Worm (Caenorhabditis elegans) whole organism, L4 larva: ENCODE results near the gene srh-296.

Source experiments
- D1046.2 ChIP-seq: fragments of 200-800 bp; sonication (Bioruptor generic); IDR thresholded peaks from 2 replicates; pipeline ENCODE4 v1.3.6; 2022; ENCODE audit warnings: missing genetic modification characterization, missing compliant biosample characterization
- F10B5.3 ChIP-seq: sonication (generic microtip); optimal IDR thresholded peaks from 2 replicates; lab custom pipeline; 2016; ENCODE audit warnings: mild to moderate bottlenecking, missing genetic modification characterization, missing compliant biosample characterization
- F44E2.7 ChIP-seq: fragments of 200-800 bp; sonication (Bioruptor generic); IDR thresholded peaks from 2 replicates; pipeline ENCODE4 v2.1.2; 2022; ENCODE audit warnings: missing genetic modification characterization, missing compliant biosample characterization
- Y105C5A.15 ChIP-seq: fragments of 200-800 bp; sonication (Bioruptor generic); IDR thresholded peaks from 2 replicates; pipeline ENCODE4 v1.3.6; 2022; ENCODE audit warnings: missing genetic modification characterization, missing compliant biosample characterization
- Y75B8A.6 ChIP-seq: fragments of 200-800 bp; sonication (Bioruptor generic); IDR thresholded peaks from 2 replicates; pipeline ENCODE4 v1.3.6; 2022; ENCODE audit warnings: missing genetic modification reagents, missing genetic modification characterization, missing compliant biosample characterization
- ama-1 ChIP-seq: fragments of 150-350 bp; optimal IDR thresholded peaks from 2 replicates; lab custom pipeline; 2014; ENCODE audit warnings: inconsistent platforms, mixed read lengths
- ceh-20 ChIP-seq: fragments of 200-800 bp; sonication (Bioruptor generic); IDR thresholded peaks from 2 replicates; pipeline ENCODE4 v1.3.6; 2022; ENCODE audit warnings: missing genetic modification reagents, missing genetic modification characterization, missing compliant biosample characterization
- ceh-32 ChIP-seq: sonication (generic microtip); optimal IDR thresholded peaks from 2 replicates; lab custom pipeline; 2016; ENCODE audit warnings: mild to moderate bottlenecking, missing genetic modification characterization, missing compliant biosample characterization; ENCODE audit not compliant: poor library complexity
- ceh-44 ChIP-seq: fragments of 200-800 bp; sonication (Bioruptor generic); IDR thresholded peaks from 2 replicates; pipeline ENCODE4 v1.3.6; 2022; ENCODE audit warnings: missing genetic modification reagents, missing genetic modification characterization, missing compliant biosample characterization
- ceh-62 ChIP-seq: sonication (generic microtip); optimal IDR thresholded peaks from 2 replicates; lab custom pipeline; 2017; ENCODE audit warnings: missing biosample characterization, missing genetic modification characterization
- ceh-82 ChIP-seq: sonication (generic microtip); optimal IDR thresholded peaks from 2 replicates; lab custom pipeline; 2017; ENCODE audit warnings: missing biosample characterization, missing genetic modification characterization
- cey-2 ChIP-seq: sonication (generic microtip); optimal IDR thresholded peaks from 3 replicates; lab custom pipeline; 2017; ENCODE audit warnings: missing genetic modification characterization, mild to moderate bottlenecking, missing compliant biosample characterization, antibody characterized with exemption, borderline replicate concordance; ENCODE audit not compliant: insufficient read depth
- daf-16 ChIP-seq, 3 experiments: sonication (generic microtip); optimal IDR thresholded peaks; 2 replicates each; lab custom pipeline; 2016 to 2017; ENCODE audit warnings: missing genetic modification characterization in 3 of 3, missing genetic modification reagents in 3 of 3, mild to moderate bottlenecking in 2 of 3, missing compliant biosample characterization in 2 of 3, missing biosample characterization in 1 of 3, moderate library complexity in 1 of 3
- daf-8 ChIP-seq: fragments of 200-800 bp; sonication (Bioruptor generic); IDR thresholded peaks from 2 replicates; pipeline ENCODE4 v1.3.6; 2022; ENCODE audit warnings: missing genetic modification characterization, missing compliant biosample characterization
- dmd-6 ChIP-seq: fragments of 200-800 bp; sonication (Bioruptor generic); IDR thresholded peaks from 2 replicates; pipeline ENCODE4 v1.3.6; 2022; ENCODE audit warnings: missing genetic modification reagents, missing genetic modification characterization, missing compliant biosample characterization
- dmd-8 ChIP-seq: fragments of 200-800 bp; sonication (Bioruptor generic); IDR thresholded peaks from 2 replicates; pipeline ENCODE4 v1.3.6; 2022; ENCODE audit warnings: missing genetic modification characterization, missing compliant biosample characterization
- dmd-9 ChIP-seq: fragments of 200-800 bp; sonication (Bioruptor generic); IDR thresholded peaks from 2 replicates; pipeline ENCODE4 v1.3.6; 2022; ENCODE audit warnings: missing genetic modification reagents, missing genetic modification characterization, missing compliant biosample characterization
- dpl-1 ChIP-seq: fragments of 150-350 bp; optimal IDR thresholded peaks from 2 replicates; lab custom pipeline; 2014; ENCODE audit warnings: missing biosample characterization, missing genetic modification reagents, missing genetic modification characterization
- duxl-1 ChIP-seq: sonication (generic microtip); optimal IDR thresholded peaks from 2 replicates; lab custom pipeline; 2016; ENCODE audit warnings: mild to moderate bottlenecking, missing genetic modification characterization, moderate library complexity, missing compliant biosample characterization; ENCODE audit not compliant: poor library complexity
- egl-27 ChIP-seq: sonication (generic microtip); optimal IDR thresholded peaks from 3 replicates; lab custom pipeline; 2017; ENCODE audit warnings: missing biosample characterization, missing genetic modification reagents, missing genetic modification characterization
- egl-43 ChIP-seq: fragments of 200-800 bp; sonication (Bioruptor generic); IDR thresholded peaks from 2 replicates; pipeline ENCODE4 v1.3.6; 2022; ENCODE audit warnings: missing genetic modification reagents, missing genetic modification characterization, missing compliant biosample characterization
- fkh-10 ChIP-seq: fragments of 150-350 bp; optimal IDR thresholded peaks from 2 replicates; lab custom pipeline; 2014; ENCODE audit warnings: missing biosample characterization, missing genetic modification reagents, missing genetic modification characterization
- hmg-1.1 ChIP-seq: fragments of 200-800 bp; sonication (Bioruptor generic); IDR thresholded peaks from 2 replicates; pipeline ENCODE4 v1.3.6; 2022; ENCODE audit warnings: missing genetic modification reagents, missing genetic modification characterization, missing compliant biosample characterization
- jun-1 ChIP-seq: fragments of 150-350 bp; optimal IDR thresholded peaks from 2 replicates; lab custom pipeline; 2014; ENCODE audit warnings: missing biosample characterization, missing genetic modification reagents, missing genetic modification characterization
- lin-29 ChIP-seq: fragments of 200-800 bp; sonication (Bioruptor generic); IDR thresholded peaks from 2 replicates; pipeline ENCODE4 v1.3.6; 2022; ENCODE audit warnings: missing genetic modification reagents, missing genetic modification characterization, missing compliant biosample characterization
- lin-38 ChIP-seq: fragments of 200-800 bp; sonication (Bioruptor generic); IDR thresholded peaks from 2 replicates; pipeline ENCODE4 v1.3.6; 2022; ENCODE audit warnings: missing genetic modification reagents, missing genetic modification characterization, missing compliant biosample characterization
- mxl-2 ChIP-seq: fragments of 200-800 bp; sonication (Bioruptor generic); conservative IDR thresholded peaks from 2 replicates; pipeline ENCODE4 v1.3.6; 2022; ENCODE audit warnings: missing genetic modification reagents, missing genetic modification characterization, missing compliant biosample characterization
- mxl-3 ChIP-seq: fragments of 200-800 bp; sonication (Bioruptor generic); optimal IDR thresholded peaks from 2 replicates; lab custom pipeline; 2018; ENCODE audit warnings: mild to moderate bottlenecking, missing genetic modification characterization, missing compliant biosample characterization
- nhr-10 ChIP-seq: fragments of 150-350 bp; optimal IDR thresholded peaks from 2 replicates; lab custom pipeline; 2014; ENCODE audit warnings: missing biosample characterization, missing genetic modification characterization
- nhr-11 ChIP-seq: fragments of 150-350 bp; optimal IDR thresholded peaks from 2 replicates; lab custom pipeline; 2014; ENCODE audit warnings: missing biosample characterization, missing genetic modification characterization
- nhr-111 ChIP-seq: fragments of 200-800 bp; sonication (Bioruptor generic); optimal IDR thresholded peaks from 2 replicates; lab custom pipeline; 2018; ENCODE audit warnings: mild to moderate bottlenecking, missing genetic modification characterization, missing compliant biosample characterization
- nhr-41 ChIP-seq: fragments of 200-800 bp; sonication (Bioruptor generic); IDR thresholded peaks from 2 replicates; pipeline ENCODE4 v1.3.6; 2022; ENCODE audit warnings: missing genetic modification reagents, missing genetic modification characterization, missing compliant biosample characterization
- nhr-48 ChIP-seq: sonication (generic microtip); optimal IDR thresholded peaks from 2 replicates; lab custom pipeline; 2016; ENCODE audit warnings: mild to moderate bottlenecking, missing genetic modification characterization, missing compliant biosample characterization
- nhr-76 ChIP-seq: fragments of 150-350 bp; optimal IDR thresholded peaks from 2 replicates; lab custom pipeline; 2014; ENCODE audit warnings: missing biosample characterization, missing genetic modification characterization
- saeg-2 ChIP-seq: fragments of 200-800 bp; sonication (Bioruptor generic); IDR thresholded peaks from 2 replicates; pipeline ENCODE4 v1.3.6; 2022; ENCODE audit warnings: missing genetic modification reagents, missing genetic modification characterization, missing compliant biosample characterization
- set-16 ChIP-seq: fragments of 200-800 bp; sonication (Bioruptor generic); IDR thresholded peaks from 2 replicates; pipeline ENCODE4 v1.3.6; 2022; ENCODE audit warnings: missing genetic modification reagents, missing genetic modification characterization, missing compliant biosample characterization
- skn-1 ChIP-seq: fragments of 150-350 bp; optimal IDR thresholded peaks from 2 replicates; lab custom pipeline; 2014; ENCODE audit warnings: missing biosample characterization, missing genetic modification characterization
- snpc-4 ChIP-seq: fragments of 150-350 bp; optimal IDR thresholded peaks from 2 replicates; lab custom pipeline; 2014; ENCODE audit warnings: missing biosample characterization, missing genetic modification characterization
- spr-1 ChIP-seq: sonication (generic microtip); optimal IDR thresholded peaks from 2 replicates; lab custom pipeline; 2016; ENCODE audit warnings: mild to moderate bottlenecking, missing genetic modification characterization, missing compliant biosample characterization
- unc-39 ChIP-seq: sonication (generic microtip); optimal IDR thresholded peaks from 2 replicates; lab custom pipeline; 2017; ENCODE audit warnings: missing biosample characterization, missing genetic modification characterization
- zip-11 ChIP-seq: fragments of 200-800 bp; sonication (Bioruptor generic); IDR thresholded peaks from 2 replicates; pipeline ENCODE4 v1.3.6; 2022; ENCODE audit warnings: missing genetic modification characterization, missing compliant biosample characterization

srh-296 gene

ce11 chrV:17802519-17802918, 7.6 kb upstream of the srh-296 start, which contains the start of the genes Y94A7B.11 and srh-292:
Gene Y94A7B.11, minus strand, starts transcription at chrV:17802619.
Gene srh-292, plus strand, starts transcription at chrV:17802769.
- TF ChIP-seq fkh-10 (no peak), mxl-3 (no peak), egl-43 (GFP tag; lab: Robert Waterston, UW) (no peak)

ce11 chrV:17805323-17805722, 4.8 kb upstream of the srh-296 start, which contains the start of gene srh-291:
Gene srh-291, plus strand, starts transcription at chrV:17805623.
- TF ChIP-seq duxl-1 (tag; lab: Kevin White, UChicago) (no peak), jun-1 (tag; lab: Kevin White, UChicago) (no peak), F44E2.7 (GFP tag; lab: Robert Waterston, UW) (no peak), spr-1 (tag; lab: Kevin White, UChicago) (no peak), Y105C5A.15 (GFP tag; lab: Robert Waterston, UW) (no peak)

DNA sequence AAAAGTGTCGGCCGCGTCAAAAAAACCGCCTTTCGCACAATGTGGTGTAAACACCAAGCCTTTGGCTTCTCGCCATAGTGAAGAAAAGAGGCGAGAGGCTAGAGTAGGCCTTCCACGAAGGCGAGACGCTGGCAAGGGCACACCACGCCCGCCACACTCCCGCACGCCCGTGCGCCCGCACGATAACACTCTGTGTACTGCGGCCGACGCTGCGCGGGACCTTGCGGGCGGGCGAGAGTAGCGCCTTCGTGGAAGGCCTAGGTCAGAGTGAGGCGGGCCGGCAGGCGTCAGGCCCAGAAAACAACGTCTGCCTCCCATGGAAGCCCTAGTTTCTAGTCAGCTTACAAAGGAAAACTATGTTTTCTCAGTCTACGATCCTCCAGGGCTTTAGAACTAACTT, 2.0 kb downstream of the srh-296 start:
- TF ChIP-seq D1046.2 (peak; percentile 50; the same call in 1 of the 2 replicates), F10B5.3 (tag; lab: Kevin White, UChicago) (no peak), hmg-1.1 (no peak), cey-2 (tag; lab: Kevin White, UChicago) (no peak), daf-8 (GFP tag; lab: Robert Waterston, UW) (no peak), zip-11 (no peak), Y75B8A.6 (GFP tag; lab: Robert Waterston, UW) (no peak), skn-1 (tag; lab: Kevin White, UChicago) (no peak), ceh-20 (GFP tag; lab: Robert Waterston, UW) (no peak), egl-43 (GFP tag; lab: Robert Waterston, UW) (peak; percentile 57), snpc-4 (tag; lab: Kevin White, UChicago) (no peak), ceh-82 (tag; lab: Kevin White, UChicago) (no peak), ama-1 (no peak), egl-27 (tag; lab: Kevin White, UChicago) (no peak), lin-29 (GFP tag; lab: Robert Waterston, UW) (no peak), nhr-11 (tag; lab: Kevin White, UChicago) (no peak), nhr-41 (GFP tag; lab: Robert Waterston, UW) (no peak), dmd-6 (GFP tag; lab: Robert Waterston, UW) (no peak), nhr-10 (tag; lab: Kevin White, UChicago) (no peak), jun-1 (tag; lab: Kevin White, UChicago) (no peak), nhr-111 (GFP tag; lab: Kevin White, UChicago) (no peak), set-16 (GFP tag; lab: Robert Waterston, UW) (peak; percentile 94), dpl-1 (no peak), mxl-2 (GFP tag; lab: Robert Waterston, UW) (no peak), ceh-62 (tag; lab: Kevin White, UChicago) (no peak), unc-39 (tag; lab: Kevin White, UChicago) (no peak), saeg-2 (GFP tag; lab: Robert Waterston, UW) (0 out of 2 replicates have a peak, but pooled peaks have one; percentile 49), lin-38 (GFP tag; lab: Robert Waterston, UW) (no peak), dmd-8 (GFP tag; lab: Robert Waterston, UW) (no peak), ceh-32 (tag; lab: Kevin White, UChicago) (no peak), nhr-76 (no peak), nhr-48 (tag; lab: Kevin White, UChicago) (no peak), daf-16 (GFP tag; optimal IDR thresholded peaks at IDR 0.05; lab: Kevin White, UChicago) (no peak), daf-16 (tag; optimal IDR thresholded peaks at IDR 0.05; lab: Kevin White, UChicago) (no peak), ceh-44 (GFP tag; lab: Robert Waterston, UW) (no peak), dmd-9 (GFP tag; lab: Robert Waterston, UW) (no peak)
